Fruit fly (Drosophila melanogaster) whole organism, pupa: ENCODE measurements around the gene Ubi-p63E.

Source experiments
- CG13204 ChIP-seq: fragments of 200-800 bp; sonication (Bioruptor generic); optimal IDR thresholded peaks from 2 replicates; lab custom pipeline; 2018; ENCODE audit warnings: missing biosample characterization, mild to moderate bottlenecking, missing genetic modification characterization, moderate library complexity
- CG15710 ChIP-seq: fragments of 200-800 bp; sonication (Bioruptor generic); optimal IDR thresholded peaks from 2 replicates; lab custom pipeline; 2018; ENCODE audit warnings: missing biosample characterization, mild to moderate bottlenecking, missing genetic modification characterization, moderate library complexity
- CG17806 ChIP-seq: fragments of 200-800 bp; sonication (Bioruptor generic); optimal IDR thresholded peaks from 2 replicates; lab custom pipeline; 2018; ENCODE audit warnings: missing biosample characterization, mild to moderate bottlenecking, missing genetic modification characterization, moderate library complexity
- CG32121 ChIP-seq: fragments of 200-800 bp; sonication (Bioruptor generic); IDR thresholded peaks from 2 replicates; pipeline ENCODE4 v1.3.6; 2022; ENCODE audit warnings: missing biosample characterization, missing genetic modification characterization
- CG34367 ChIP-seq: fragments of 200-800 bp; sonication (Bioruptor generic); optimal IDR thresholded peaks from 2 replicates; lab custom pipeline; 2018; ENCODE audit warnings: missing biosample characterization, mild to moderate bottlenecking, missing genetic modification characterization
- CG4496 ChIP-seq: fragments of 200-800 bp; sonication (Bioruptor generic); IDR thresholded peaks from 3 replicates; pipeline ENCODE4 v1.3.6; 2022; ENCODE audit warnings: missing biosample characterization, missing genetic modification characterization
- CG8159 ChIP-seq: fragments of 200-800 bp; sonication (Bioruptor generic); optimal IDR thresholded peaks from 3 replicates; lab custom pipeline; 2018; ENCODE audit warnings: missing biosample characterization, mild to moderate bottlenecking, missing genetic modification characterization, moderate library complexity
- CG9948 ChIP-seq: fragments of 200-800 bp; sonication (Bioruptor generic); optimal IDR thresholded peaks from 2 replicates; lab custom pipeline; 2018; ENCODE audit warnings: missing biosample characterization, mild to moderate bottlenecking, missing genetic modification characterization, moderate library complexity
- D1 ChIP-seq: fragments of 200-800 bp; sonication (Bioruptor generic); optimal IDR thresholded peaks from 2 replicates; lab custom pipeline; 2018; ENCODE audit warnings: missing biosample characterization, mild to moderate bottlenecking, missing genetic modification characterization, moderate library complexity
- Pif1A ChIP-seq: fragments of 200-800 bp; sonication (Bioruptor generic); optimal IDR thresholded peaks from 3 replicates; lab custom pipeline; 2016; ENCODE audit warnings: missing biosample characterization, missing genetic modification characterization
- Snoo ChIP-seq: fragments of 200-800 bp; sonication (Bioruptor generic); optimal IDR thresholded peaks from 3 replicates; lab custom pipeline; 2017; ENCODE audit warnings: missing biosample characterization, mild to moderate bottlenecking, missing genetic modification characterization, inconsistent platforms
- fd96Ca ChIP-seq: fragments of 200-800 bp; sonication (Bioruptor generic); IDR thresholded peaks from 3 replicates; pipeline ENCODE4 v1.3.6; 2022; ENCODE audit warnings: missing biosample characterization, missing genetic modification characterization
- rn ChIP-seq: fragments of 200-800 bp; sonication (Bioruptor generic); IDR thresholded peaks from 2 replicates; pipeline ENCODE4 v1.3.6; 2022; ENCODE audit warnings: missing biosample characterization, missing genetic modification characterization

dm6 chr3L:3947301-3947941 is 44.4 kb upstream of the Ubi-p63E start, which contains the start of gene CG10853:
- TF ChIP-seq CG8159 (tag; lab: Kevin White, UChicago) = no peak
- TF ChIP-seq CG13204 (GFP tag; lab: Kevin White, UChicago) = no peak
- TF ChIP-seq fd96Ca (GFP tag; lab: Robert Waterston, UW) = no peak
- no peak for TF ChIP-seq Snoo (tag; lab: Kevin White, UChicago)
- TF ChIP-seq CG15710 (tag; lab: Kevin White, UChicago) = no peak
- no peak for TF ChIP-seq Pif1A (GFP tag; lab: Kevin White, UChicago)
- no peak for TF ChIP-seq CG9948 (tag; lab: Kevin White, UChicago)
- no peak for TF ChIP-seq CG17806 (tag; lab: Kevin White, UChicago)
- TF ChIP-seq rn (GFP tag; lab: Robert Waterston, UW) = no peak
- TF ChIP-seq CG34367 (tag; lab: Kevin White, UChicago) = no peak
- no peak for TF ChIP-seq CG32121 (GFP tag; lab: Robert Waterston, UW)
- TF ChIP-seq CG4496 = no peak
- peak; percentile 44 for TF ChIP-seq D1
